Fruit fly (Drosophila melanogaster): ENCODE data around the gene tal-AA.
A peak's percentile ranks its signal among the peaks of the same experiment; 100 is the strongest.

The tal-AA gene

dm6 chr3R:13794666-13795055 is 18.2 kb upstream of the tal-AA start (continued):
- peak; percentile 29 for TF ChIP-seq Blimp-1 (GFP tag; optimal IDR thresholded peaks at IDR 0.05)
- no peak for TF ChIP-seq gsb-n (tag; optimal IDR thresholded peaks at IDR 0.05)
- TF ChIP-seq CG8281 (tag; optimal IDR thresholded peaks at IDR 0.05), result peak; percentile 1
- TF ChIP-seq chinmo (GFP tag; IDR thresholded peaks at IDR 0.05; ENCODE audit: partially characterized antibody), result peak; percentile 87; the same call in 2 of the 4 replicates
- TF ChIP-seq CG1792 (GFP tag; optimal IDR thresholded peaks at IDR 0.05), result no peak
- no peak for TF ChIP-seq CG34376 (GFP tag; optimal IDR thresholded peaks at IDR 0.05)
- peak; percentile 61 for TF ChIP-seq abd-A (tag; optimal IDR thresholded peaks at IDR 0.05)
- peak; percentile 50 for TF ChIP-seq Nf-YC (tag; optimal IDR thresholded peaks at IDR 0.05)
- no peak for TF ChIP-seq Kr (GFP tag; optimal IDR thresholded peaks at IDR 0.05)
- TF ChIP-seq CG16813 (GFP tag; IDR thresholded peaks at IDR 0.05; ENCODE audit: partially characterized antibody), result no peak
- TF ChIP-seq CG6813 (GFP tag; optimal IDR thresholded peaks at IDR 0.05), result peak; percentile 33
- peak; percentile 86 for TF ChIP-seq CG8478 (optimal IDR thresholded peaks at IDR 0.05)
- TF ChIP-seq CG7786 (GFP tag; optimal IDR thresholded peaks at IDR 0.05), result no peak
- TF ChIP-seq CG10147 (GFP tag; optimal IDR thresholded peaks at IDR 0.05), result no peak
- peak; percentile 16 for TF ChIP-seq CG18262 (tag; optimal IDR thresholded peaks at IDR 0.05)
- no peak for TF ChIP-seq CG1024 (GFP tag; IDR thresholded peaks at IDR 0.05)
- no peak for TF ChIP-seq CG13424 (tag; optimal IDR thresholded peaks at IDR 0.05)
- no peak for TF ChIP-seq CG17612 (GFP tag; IDR thresholded peaks at IDR 0.05)
- peak; percentile 71 for TF ChIP-seq CG10321 (GFP tag; IDR thresholded peaks at IDR 0.05)
- TF ChIP-seq sd (tag; optimal IDR thresholded peaks at IDR 0.05), result peak; percentile 81
- no peak for TF ChIP-seq seq (GFP tag; IDR thresholded peaks at IDR 0.05)
- peak; percentile 61 for TF ChIP-seq CG1832 (GFP tag; optimal IDR thresholded peaks at IDR 0.05)
- no peak for TF ChIP-seq nmo (GFP tag; optimal IDR thresholded peaks at IDR 0.05)
- TF ChIP-seq CG15479 (GFP tag; optimal IDR thresholded peaks at IDR 0.05), result peak; percentile 48
- TF ChIP-seq kni (GFP tag; optimal IDR thresholded peaks at IDR 0.05), result peak; percentile 78
- TF ChIP-seq NFAT (GFP tag; IDR thresholded peaks at IDR 0.05), result no peak
- no peak for TF ChIP-seq CG1529 (GFP tag; optimal IDR thresholded peaks at IDR 0.05)
- TF ChIP-seq MBD-R2 (GFP tag; IDR thresholded peaks at IDR 0.05), result no peak
- TF ChIP-seq Optix (GFP tag; IDR thresholded peaks at IDR 0.05), result no peak
- peak; percentile 5 for TF ChIP-seq cad (GFP tag; optimal IDR thresholded peaks at IDR 0.05)
- no peak for TF ChIP-seq croc (GFP tag; conservative IDR thresholded peaks at IDR 0.05)
- TF ChIP-seq Med (GFP tag), result no peak
- TF ChIP-seq D (optimal IDR thresholded peaks at IDR 0.05), result no peak
- TF ChIP-seq D (GFP tag; optimal IDR thresholded peaks at IDR 0.05), result no peak
- TF ChIP-seq CG11696 (GFP tag; IDR thresholded peaks at IDR 0.05), result no peak
- no peak for TF ChIP-seq CG6689 (GFP tag; IDR thresholded peaks at IDR 0.05)
- TF ChIP-seq crc (GFP tag; optimal IDR thresholded peaks at IDR 0.05), result no peak
- no peak for TF ChIP-seq Sox102F (GFP tag; optimal IDR thresholded peaks at IDR 0.05)
- TF ChIP-seq CG3847 (GFP tag; IDR thresholded peaks at IDR 0.05), result no peak
- peak; percentile 23 to 99 for TF ChIP-seq Eip74EF (GFP tag; optimal IDR thresholded peaks at IDR 0.05)
- TF ChIP-seq CG2875 (GFP tag; optimal IDR thresholded peaks at IDR 0.05), result peak; percentile 6
- peak; percentile 73 for TF ChIP-seq cg (GFP tag; optimal IDR thresholded peaks at IDR 0.05)
- no peak for TF ChIP-seq Oaz (GFP tag; IDR thresholded peaks at IDR 0.05)
- TF ChIP-seq Aef1 (GFP tag; IDR thresholded peaks at IDR 0.05), result no peak
- no peak for TF ChIP-seq CG17568 (GFP tag; optimal IDR thresholded peaks at IDR 0.05)
- no peak for TF ChIP-seq dmrt99B (tag; optimal IDR thresholded peaks at IDR 0.05)
- peak; percentile 27; the same call in 1 of the 2 replicates for TF ChIP-seq Drgx (GFP tag; IDR thresholded peaks at IDR 0.05)
- TF ChIP-seq CG10431 (GFP tag; optimal IDR thresholded peaks at IDR 0.05), result no peak
- no peak for TF ChIP-seq CHES-1-like (GFP tag; optimal IDR thresholded peaks at IDR 0.05)
- 0 out of 2 replicates have a peak, but pooled peaks have one; percentile 35 for TF ChIP-seq Xrp1 (GFP tag; IDR thresholded peaks at IDR 0.05)
- TF ChIP-seq CG5180 (GFP tag; optimal IDR thresholded peaks at IDR 0.05), result peak; percentile 76
